Worm (Caenorhabditis elegans) whole organism, L4 larva: Measurements from ENCODE around the gene tmd-2.

ENCODE experiments used
- Y5F2A.4 ChIP-seq: fragments of 200-800 bp; sonication (Bioruptor generic); optimal IDR thresholded peaks from 2 replicates; lab custom pipeline; 2018; ENCODE audit warnings: mild to moderate bottlenecking, missing genetic modification characterization, missing compliant biosample characterization
- aha-1 ChIP-seq: fragments of 150-350 bp; peaks from one replicate; lab custom pipeline; 2014; ENCODE audit warnings: missing biosample characterization, missing genetic modification characterization
- dve-1 ChIP-seq: sonication (generic microtip); optimal IDR thresholded peaks from 2 replicates; lab custom pipeline; 2017; ENCODE audit warnings: antibody characterized with exemption, mild to moderate bottlenecking, missing genetic modification characterization, missing compliant biosample characterization; ENCODE audit not compliant: insufficient read depth
- gei-8 ChIP-seq: fragments of 200-800 bp; sonication (Bioruptor generic); optimal IDR thresholded peaks from 2 replicates; lab custom pipeline; 2018; ENCODE audit warnings: mild to moderate bottlenecking, missing genetic modification characterization, missing compliant biosample characterization
- lin-1 ChIP-seq: fragments of 200-800 bp; sonication (Bioruptor generic); IDR thresholded peaks from 2 replicates; pipeline ENCODE4 v1.3.6; 2022; ENCODE audit warnings: missing genetic modification reagents, missing genetic modification characterization, missing compliant biosample characterization
- lsy-2 ChIP-seq, 2 experiments: fragments of 150-350 bp in 1 of 2; sonication (generic microtip) in 1 of 2; optimal IDR thresholded peaks; 2 replicates each; lab custom pipeline; 2014 to 2017; ENCODE audit warnings: missing biosample characterization in 2 of 2, missing genetic modification characterization in 2 of 2
- mdl-1 ChIP-seq, 2 experiments: fragments of 150-350 bp in 1 of 2; sonication (generic microtip) in 1 of 2; optimal IDR thresholded peaks; 2 replicates each; lab custom pipeline; 2014 to 2017; ENCODE audit warnings: missing biosample characterization in 2 of 2, missing genetic modification characterization in 2 of 2
- mep-1 ChIP-seq: fragments of 150-350 bp; sonication (generic microtip); optimal IDR thresholded peaks from 3 replicates; lab custom pipeline; 2014; ENCODE audit warnings: missing biosample characterization, missing genetic modification characterization
- nhr-41 ChIP-seq: fragments of 200-800 bp; sonication (Bioruptor generic); IDR thresholded peaks from 2 replicates; pipeline ENCODE4 v1.3.6; 2022; ENCODE audit warnings: missing genetic modification reagents, missing genetic modification characterization, missing compliant biosample characterization
- nhr-76 ChIP-seq: fragments of 150-350 bp; optimal IDR thresholded peaks from 2 replicates; lab custom pipeline; 2014; ENCODE audit warnings: missing biosample characterization, missing genetic modification characterization
- set-16 ChIP-seq: fragments of 200-800 bp; sonication (Bioruptor generic); IDR thresholded peaks from 2 replicates; pipeline ENCODE4 v1.3.6; 2022; ENCODE audit warnings: missing genetic modification reagents, missing genetic modification characterization, missing compliant biosample characterization

ce11 chrV:8351371-8351770 is 16.9 kb downstream of the tmd-2 start, which contains the start of gene srsx-22:
- TF ChIP-seq aha-1 (tag; lab: Kevin White, UChicago) (no peak), mep-1 (tag; lab: Kevin White, UChicago) (no peak), dve-1 (tag; lab: Kevin White, UChicago) (no peak), Y5F2A.4 (no peak), nhr-76 (no peak), gei-8 (GFP tag; lab: Kevin White, UChicago) (no peak), lsy-2 (tag; optimal IDR thresholded peaks at IDR 0.05; lab: Kevin White, UChicago) (no peak), set-16 (GFP tag; lab: Robert Waterston, UW) (no peak), mdl-1 (tag; optimal IDR thresholded peaks at IDR 0.05; lab: Kevin White, UChicago) (no peak), nhr-41 (no peak), lin-1 (GFP tag; lab: Robert Waterston, UW) (no peak)
